Worm (Caenorhabditis elegans) whole organism, L4 larva: ENCODE measurements around the gene F35E8.9.

Source experiments
- Y105C5A.15 ChIP-seq: fragments of 200-800 bp; sonication (Bioruptor generic); IDR thresholded peaks from 2 replicates; pipeline ENCODE4 v1.3.6; 2022; ENCODE audit warnings: missing genetic modification characterization, missing compliant biosample characterization
- Y5F2A.4 ChIP-seq: fragments of 200-800 bp; sonication (Bioruptor generic); optimal IDR thresholded peaks from 2 replicates; lab custom pipeline; 2018; ENCODE audit warnings: mild to moderate bottlenecking, missing genetic modification characterization, missing compliant biosample characterization
- aha-1 ChIP-seq: fragments of 150-350 bp; peaks from one replicate; lab custom pipeline; 2014; ENCODE audit warnings: missing biosample characterization, missing genetic modification characterization
- arid-1 ChIP-seq: fragments of 200-800 bp; sonication (Bioruptor generic); conservative IDR thresholded peaks from 2 replicates; pipeline ENCODE4 v1.3.6; 2022; ENCODE audit warnings: missing genetic modification reagents, missing genetic modification characterization, missing compliant biosample characterization
- ceh-20 ChIP-seq: fragments of 200-800 bp; sonication (Bioruptor generic); IDR thresholded peaks from 2 replicates; pipeline ENCODE4 v1.3.6; 2022; ENCODE audit warnings: missing genetic modification reagents, missing genetic modification characterization, missing compliant biosample characterization
- ceh-28 ChIP-seq: fragments of 150-350 bp; optimal IDR thresholded peaks from 2 replicates; lab custom pipeline; 2014; ENCODE audit warnings: missing biosample characterization, missing genetic modification reagents, missing genetic modification characterization
- ceh-32 ChIP-seq: sonication (generic microtip); optimal IDR thresholded peaks from 2 replicates; lab custom pipeline; 2016; ENCODE audit warnings: mild to moderate bottlenecking, missing genetic modification characterization, missing compliant biosample characterization; ENCODE audit not compliant: poor library complexity
- ceh-62 ChIP-seq: sonication (generic microtip); optimal IDR thresholded peaks from 2 replicates; lab custom pipeline; 2017; ENCODE audit warnings: missing biosample characterization, missing genetic modification characterization
- ceh-82 ChIP-seq: sonication (generic microtip); optimal IDR thresholded peaks from 2 replicates; lab custom pipeline; 2017; ENCODE audit warnings: missing biosample characterization, missing genetic modification characterization
- cey-2 ChIP-seq: sonication (generic microtip); optimal IDR thresholded peaks from 3 replicates; lab custom pipeline; 2017; ENCODE audit warnings: missing genetic modification characterization, mild to moderate bottlenecking, missing compliant biosample characterization, antibody characterized with exemption, borderline replicate concordance; ENCODE audit not compliant: insufficient read depth
- daf-16 ChIP-seq, 3 experiments: sonication (generic microtip); optimal IDR thresholded peaks; 2 replicates each; lab custom pipeline; 2016 to 2017; ENCODE audit warnings: missing genetic modification characterization in 3 of 3, missing genetic modification reagents in 3 of 3, mild to moderate bottlenecking in 2 of 3, missing compliant biosample characterization in 2 of 3, missing biosample characterization in 1 of 3, moderate library complexity in 1 of 3
- dmd-6 ChIP-seq: fragments of 200-800 bp; sonication (Bioruptor generic); IDR thresholded peaks from 2 replicates; pipeline ENCODE4 v1.3.6; 2022; ENCODE audit warnings: missing genetic modification reagents, missing genetic modification characterization, missing compliant biosample characterization
- dmd-8 ChIP-seq: fragments of 200-800 bp; sonication (Bioruptor generic); IDR thresholded peaks from 2 replicates; pipeline ENCODE4 v1.3.6; 2022; ENCODE audit warnings: missing genetic modification characterization, missing compliant biosample characterization
- dmd-9 ChIP-seq: fragments of 200-800 bp; sonication (Bioruptor generic); IDR thresholded peaks from 2 replicates; pipeline ENCODE4 v1.3.6; 2022; ENCODE audit warnings: missing genetic modification reagents, missing genetic modification characterization, missing compliant biosample characterization
- fkh-10 ChIP-seq: fragments of 150-350 bp; optimal IDR thresholded peaks from 2 replicates; lab custom pipeline; 2014; ENCODE audit warnings: missing biosample characterization, missing genetic modification reagents, missing genetic modification characterization
- hlh-11 ChIP-seq: fragments of 200-800 bp; sonication (Bioruptor generic); optimal IDR thresholded peaks from 2 replicates; lab custom pipeline; 2018; ENCODE audit warnings: mild to moderate bottlenecking, missing genetic modification characterization, missing compliant biosample characterization
- lim-7 ChIP-seq: fragments of 200-800 bp; sonication (Bioruptor generic); IDR thresholded peaks from 2 replicates; pipeline ENCODE4 v1.3.6; 2022; ENCODE audit warnings: missing genetic modification characterization, missing compliant biosample characterization
- lin-1 ChIP-seq: fragments of 200-800 bp; sonication (Bioruptor generic); IDR thresholded peaks from 2 replicates; pipeline ENCODE4 v1.3.6; 2022; ENCODE audit warnings: missing genetic modification reagents, missing genetic modification characterization, missing compliant biosample characterization
- lin-38 ChIP-seq: fragments of 200-800 bp; sonication (Bioruptor generic); IDR thresholded peaks from 2 replicates; pipeline ENCODE4 v1.3.6; 2022; ENCODE audit warnings: missing genetic modification reagents, missing genetic modification characterization, missing compliant biosample characterization
- lin-39 ChIP-seq: fragments of 150-350 bp; optimal IDR thresholded peaks from 2 replicates; lab custom pipeline; 2014; ENCODE audit warnings: missing biosample characterization, missing genetic modification reagents, missing genetic modification characterization
- lir-3 ChIP-seq: sonication (generic microtip); optimal IDR thresholded peaks from 2 replicates; lab custom pipeline; 2016; ENCODE audit warnings: mild to moderate bottlenecking, missing genetic modification characterization, missing compliant biosample characterization
- madf-9 ChIP-seq: fragments of 200-800 bp; sonication (Bioruptor generic); conservative IDR thresholded peaks from 2 replicates; pipeline ENCODE4 v1.3.6; 2022; ENCODE audit warnings: missing genetic modification reagents, missing genetic modification characterization, missing compliant biosample characterization
- mes-2 ChIP-seq: sonication (generic microtip); optimal IDR thresholded peaks from 2 replicates; lab custom pipeline; 2016; ENCODE audit warnings: missing genotype, mild to moderate bottlenecking, missing genetic modification characterization, missing compliant biosample characterization; ENCODE audit not compliant: poor library complexity, severe bottlenecking
- mxl-3 ChIP-seq: fragments of 200-800 bp; sonication (Bioruptor generic); optimal IDR thresholded peaks from 2 replicates; lab custom pipeline; 2018; ENCODE audit warnings: mild to moderate bottlenecking, missing genetic modification characterization, missing compliant biosample characterization
- nhr-102 ChIP-seq: sonication (generic microtip); optimal IDR thresholded peaks from 2 replicates; lab custom pipeline; 2016; ENCODE audit warnings: mild to moderate bottlenecking, missing genetic modification characterization, moderate library complexity, missing compliant biosample characterization
- nhr-28 ChIP-seq: fragments of 150-350 bp; optimal IDR thresholded peaks from 2 replicates; lab custom pipeline; 2014; ENCODE audit warnings: missing biosample characterization, missing genetic modification characterization
- php-3 ChIP-seq: fragments of 200-800 bp; sonication (Bioruptor generic); IDR thresholded peaks from 2 replicates; pipeline ENCODE4 v1.3.6; 2022; ENCODE audit warnings: missing genetic modification reagents, missing genetic modification characterization, missing compliant biosample characterization
- pqm-1 ChIP-seq: sonication (generic microtip); optimal IDR thresholded peaks from 2 replicates; lab custom pipeline; 2017; ENCODE audit warnings: missing biosample characterization, missing genetic modification characterization
- rbr-2 ChIP-seq: sonication (generic microtip); optimal IDR thresholded peaks from 2 replicates; lab custom pipeline; 2016; ENCODE audit warnings: missing genotype, missing genetic modification characterization, missing compliant biosample characterization
- set-16 ChIP-seq: fragments of 200-800 bp; sonication (Bioruptor generic); IDR thresholded peaks from 2 replicates; pipeline ENCODE4 v1.3.6; 2022; ENCODE audit warnings: missing genetic modification reagents, missing genetic modification characterization, missing compliant biosample characterization
- unc-62 ChIP-seq, 3 experiments: fragments of 150-350 bp in 1 of 3; sonication (generic microtip); optimal IDR thresholded peaks in 2 of 3; peaks in 1 of 3; 1 replicate in 1 of 3; 2 replicates in 2 of 3; lab custom pipeline; 2014 to 2017; ENCODE audit warnings: missing biosample characterization in 3 of 3, missing genetic modification characterization in 3 of 3, missing genetic modification reagents in 3 of 3, missing genotype in 1 of 3
- vab-7 ChIP-seq: fragments of 200-800 bp; sonication (Bioruptor generic); IDR thresholded peaks from 2 replicates; pipeline ENCODE4 v1.3.6; 2022; ENCODE audit warnings: missing genetic modification reagents, missing genetic modification characterization, missing compliant biosample characterization
- zag-1 ChIP-seq: fragments of 150-350 bp; optimal IDR thresholded peaks from 2 replicates; lab custom pipeline; 2014; ENCODE audit warnings: missing biosample characterization, missing genetic modification characterization
- zfp-3 ChIP-seq: fragments of 200-800 bp; sonication (Bioruptor generic); conservative IDR thresholded peaks from 2 replicates; pipeline ENCODE4 v1.3.6; 2022; ENCODE audit warnings: missing genetic modification reagents, missing genetic modification characterization, missing compliant biosample characterization

Gene F35E8.9

DNA sequence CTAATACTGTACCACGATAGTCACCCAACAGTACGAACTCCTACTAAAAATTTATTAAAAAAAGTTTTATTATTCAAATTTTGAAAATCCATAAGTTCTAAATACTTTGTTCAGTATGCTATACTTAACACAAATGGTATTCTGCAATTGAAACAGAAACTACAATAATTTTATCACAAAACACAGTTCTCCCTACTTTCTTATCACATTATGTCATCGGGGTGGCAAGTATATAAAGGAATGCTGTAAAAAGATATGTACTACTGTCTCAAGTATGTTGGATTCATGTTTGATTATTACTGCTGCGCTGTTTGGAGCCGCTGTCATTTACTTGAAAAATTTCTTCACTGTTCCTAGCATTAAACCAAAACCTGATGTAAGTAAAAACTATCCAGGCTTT, 3.7 kb upstream of the F35E8.9 start, which contains the start of gene cdr-1:
TSS of gene cdr-1 (plus strand) at position 208 of the 400 bp plus-strand sequence.
- TF ChIP-seq php-3 (GFP tag; lab: Robert Waterston, UW) (no peak), unc-62 (GFP tag; optimal IDR thresholded peaks at IDR 0.05 in 1 of 2; lab: Kevin White, UChicago) (peak in 1 of 2 experiments; percentile 36), unc-62 (tag; optimal IDR thresholded peaks at IDR 0.05; lab: Kevin White, UChicago) (no peak), ceh-32 (tag; lab: Kevin White, UChicago) (no peak), lin-38 (no peak), ceh-20 (GFP tag; lab: Robert Waterston, UW) (no peak), nhr-28 (tag; lab: Kevin White, UChicago) (peak; percentile 93), pqm-1 (tag; lab: Kevin White, UChicago) (peak; percentile 39), lir-3 (tag; lab: Kevin White, UChicago) (no peak)

DNA sequence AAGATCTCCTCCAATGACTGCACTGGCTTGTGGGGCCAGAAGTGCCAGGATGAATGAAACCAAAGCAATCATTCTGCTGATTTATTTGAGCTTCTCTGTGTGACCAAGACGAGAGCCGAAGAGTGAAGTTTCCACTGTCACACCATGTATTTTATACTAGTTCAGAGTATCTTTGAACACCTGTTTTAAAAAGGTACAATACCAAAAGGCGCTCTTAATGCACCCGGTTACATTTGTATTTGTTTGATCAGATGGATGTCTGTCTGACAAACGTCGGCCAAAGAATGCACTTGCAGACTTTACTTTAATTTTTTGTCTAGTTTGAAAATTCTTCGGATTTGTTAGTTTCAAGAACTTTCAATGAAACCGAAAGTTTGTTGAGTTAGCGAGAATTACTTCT, 2.9 kb upstream of the F35E8.9 start, which contains the start of gene F35E8.10:
TSS of gene F35E8.10 (minus strand) at position 101 of the 400 bp plus-strand sequence.
- no peak for TF ChIP-seq lim-7 (GFP tag; lab: Robert Waterston, UW)
- TF ChIP-seq set-16 (GFP tag; lab: Robert Waterston, UW) = no peak
- no peak for TF ChIP-seq dmd-9
- no peak for TF ChIP-seq zfp-3 (GFP tag; lab: Robert Waterston, UW)
- no peak for TF ChIP-seq lin-39 (tag; lab: Kevin White, UChicago)
- no peak for TF ChIP-seq dmd-8 (GFP tag; lab: Robert Waterston, UW)
- no peak for TF ChIP-seq vab-7 (GFP tag; lab: Robert Waterston, UW)
- TF ChIP-seq rbr-2 (tag; lab: Kevin White, UChicago) = no peak
- TF ChIP-seq ceh-28 (tag; lab: Kevin White, UChicago) = no peak
- no peak for TF ChIP-seq Y5F2A.4 (GFP tag; lab: Kevin White, UChicago)
- TF ChIP-seq arid-1 (GFP tag; lab: Robert Waterston, UW) = no peak
- no peak for TF ChIP-seq zag-1
- TF ChIP-seq fkh-10 (GFP tag; lab: Kevin White, UChicago) = no peak
- TF ChIP-seq aha-1 (tag; lab: Kevin White, UChicago) = no peak
- no peak for TF ChIP-seq nhr-102

DNA sequence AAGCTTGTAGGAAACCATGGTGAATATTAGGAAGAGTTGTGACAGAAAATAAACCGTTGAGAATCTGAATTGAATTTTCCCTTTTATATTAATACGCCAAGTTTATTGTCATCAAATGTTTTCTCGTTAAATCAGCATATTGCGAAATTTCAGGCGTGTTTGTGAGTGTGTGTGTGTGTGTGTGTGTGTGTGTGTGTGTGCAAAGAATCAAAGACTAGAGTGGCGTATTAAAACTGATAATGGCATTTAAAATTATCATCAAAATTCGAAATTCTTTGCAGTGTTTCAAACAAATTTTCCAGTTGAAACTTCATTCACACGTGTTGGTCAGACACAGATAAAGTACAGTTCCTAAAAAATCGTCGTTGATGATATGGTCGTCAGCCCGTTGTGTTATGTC, 1.4 kb downstream of the F35E8.9 start, which contains the start of gene gst-38:
TSS of gene gst-38 (minus strand) at position 152 of the 400 bp plus-strand sequence.
- TF ChIP-seq hlh-11 (tag; lab: Kevin White, UChicago) = peak; percentile 32
- TF ChIP-seq dmd-6 = peak; percentile 85
- TF ChIP-seq Y5F2A.4 (GFP tag; lab: Kevin White, UChicago) = no peak
- no peak for TF ChIP-seq daf-16 (GFP tag; optimal IDR thresholded peaks at IDR 0.05; lab: Kevin White, UChicago)
- TF ChIP-seq daf-16 (tag; optimal IDR thresholded peaks at IDR 0.05; lab: Kevin White, UChicago) = peak; percentile 79
- no peak for TF ChIP-seq ceh-82 (tag; lab: Kevin White, UChicago)
- TF ChIP-seq lir-3 (tag; lab: Kevin White, UChicago) = no peak
- TF ChIP-seq ceh-32 (tag; lab: Kevin White, UChicago) = no peak
- TF ChIP-seq nhr-28 (tag; lab: Kevin White, UChicago) = peak; percentile 71
- TF ChIP-seq mxl-3 (GFP tag; lab: Kevin White, UChicago) = peak; percentile 51
- TF ChIP-seq lin-1 = 0 out of 2 replicates have a peak, but pooled peaks have one; percentile 18
- TF ChIP-seq mes-2 (tag; lab: Kevin White, UChicago) = no peak
- no peak for TF ChIP-seq dmd-9
- no peak for TF ChIP-seq cey-2 (tag; lab: Kevin White, UChicago)
- TF ChIP-seq pqm-1 (tag; lab: Kevin White, UChicago) = peak; percentile 72
- no peak for TF ChIP-seq ceh-62 (tag; lab: Kevin White, UChicago)
- TF ChIP-seq madf-9 (GFP tag; lab: Robert Waterston, UW) = no peak

DNA sequence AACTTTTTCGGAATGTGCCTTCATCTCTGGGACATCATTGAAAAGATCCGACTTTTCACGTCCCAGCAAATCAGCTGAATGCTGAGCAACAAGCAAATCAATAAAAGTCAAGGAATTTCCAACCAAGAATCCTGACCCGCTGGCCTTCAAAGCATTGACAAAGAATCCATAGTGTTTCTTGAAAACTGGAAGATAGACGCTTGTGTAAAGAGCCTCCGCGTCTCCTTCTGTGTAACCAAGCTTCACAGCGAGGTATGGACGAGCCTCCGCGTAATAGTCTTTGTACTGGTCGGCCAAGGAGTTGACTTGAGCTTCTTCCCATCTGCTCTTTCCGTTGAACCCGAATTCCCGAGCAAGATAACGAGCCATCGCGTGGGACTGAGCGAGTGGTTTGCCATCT, 2.1 kb downstream of the F35E8.9 start:
- no peak for TF ChIP-seq Y105C5A.15 (GFP tag; lab: Robert Waterston, UW)
- peak in 1 of 2 experiments; percentile 92 for TF ChIP-seq unc-62 (GFP tag; optimal IDR thresholded peaks at IDR 0.05 in 1 of 2; lab: Kevin White, UChicago)
- no peak for TF ChIP-seq unc-62 (tag; optimal IDR thresholded peaks at IDR 0.05; lab: Kevin White, UChicago)
